Worm (Caenorhabditis elegans) whole organism, L1 larva: Measurements from ENCODE around the gene R02D5.7.
A peak's percentile ranks its signal among the peaks of the same experiment; 100 is the strongest.

Experiments
- C04F5.9 ChIP-seq: sonication (generic microtip); optimal IDR thresholded peaks from 2 replicates; lab custom pipeline; 2016; ENCODE audit warnings: missing genetic modification characterization, missing compliant biosample characterization
- C16A3.4 ChIP-seq: fragments of 150-350 bp; optimal IDR thresholded peaks from 2 replicates; lab custom pipeline; 2014; ENCODE audit warnings: missing biosample characterization, missing genetic modification characterization
- aly-2 ChIP-seq: fragments of 150-350 bp; optimal IDR thresholded peaks from 2 replicates; lab custom pipeline; 2014; ENCODE audit warnings: missing biosample characterization, missing genetic modification characterization
- ama-1 ChIP-seq: fragments of 150-350 bp; optimal IDR thresholded peaks from 2 replicates; lab custom pipeline; 2014
- blmp-1 ChIP-seq: fragments of 150-350 bp; optimal IDR thresholded peaks from 2 replicates; lab custom pipeline; 2014; ENCODE audit warnings: missing biosample characterization, missing genetic modification characterization
- ceh-63 ChIP-seq: fragments of 200-800 bp; sonication (Bioruptor generic); optimal IDR thresholded peaks from 2 replicates; lab custom pipeline; 2018; ENCODE audit warnings: mild to moderate bottlenecking, missing genetic modification characterization, missing compliant biosample characterization
- ceh-8 ChIP-seq: fragments of 200-800 bp; sonication (Bioruptor generic); optimal IDR thresholded peaks from 2 replicates; lab custom pipeline; 2018; ENCODE audit warnings: mild to moderate bottlenecking, missing genetic modification characterization, moderate library complexity, missing compliant biosample characterization
- ceh-82 ChIP-seq, 3 experiments: fragments of 150-350 bp in 1 of 3; sonication (generic microtip) in 2 of 3; optimal IDR thresholded peaks; 2 replicates each; lab custom pipeline; 2014 to 2017; ENCODE audit warnings: missing biosample characterization in 3 of 3, missing genetic modification characterization in 3 of 3
- ceh-88 ChIP-seq: fragments of 200-800 bp; sonication (Bioruptor generic); IDR thresholded peaks from 2 replicates; pipeline ENCODE4 v1.3.6; 2022; ENCODE audit warnings: missing genetic modification characterization, missing compliant biosample characterization
- ces-1 ChIP-seq: fragments of 150-350 bp; optimal IDR thresholded peaks from 2 replicates; lab custom pipeline; 2014; ENCODE audit warnings: missing biosample characterization, missing genetic modification reagents, missing genetic modification characterization
- dpl-1 ChIP-seq, 3 experiments: fragments of 150-350 bp in 2 of 3; sonication (generic microtip) in 1 of 3; optimal IDR thresholded peaks; 2 replicates each; lab custom pipeline; 2014 to 2017; ENCODE audit warnings: missing biosample characterization in 3 of 3, missing genetic modification characterization in 3 of 3, missing genetic modification reagents in 3 of 3
- efl-1 ChIP-seq, 4 experiments: fragments of 150-350 bp; optimal IDR thresholded peaks in 3 of 4; peaks in 1 of 4; 1 replicate in 1 of 4; 2 replicates in 3 of 4; lab custom pipeline; 2014; ENCODE audit warnings: missing biosample characterization in 2 of 4, missing genetic modification characterization in 2 of 4, missing genetic modification reagents in 2 of 4
- egl-27 ChIP-seq, 2 experiments: fragments of 150-350 bp in 1 of 2; sonication (generic microtip); optimal IDR thresholded peaks; 3 replicates each; lab custom pipeline; 2017 to 2018; ENCODE audit warnings: missing biosample characterization in 2 of 2, missing genetic modification characterization in 2 of 2, missing genetic modification reagents in 2 of 2
- elt-2 ChIP-seq: sonication (generic microtip); optimal IDR thresholded peaks from 2 replicates; lab custom pipeline; 2016; ENCODE audit warnings: missing genetic modification characterization, mild to moderate bottlenecking, inconsistent platforms, missing compliant biosample characterization, missing genetic modification reagents
- ets-5 ChIP-seq: fragments of 200-800 bp; sonication (Bioruptor generic); IDR thresholded peaks from 2 replicates; pipeline ENCODE4 v1.3.6; 2022; ENCODE audit warnings: missing genetic modification characterization, missing compliant biosample characterization
- fkh-10 ChIP-seq: sonication (generic microtip); optimal IDR thresholded peaks from 2 replicates; lab custom pipeline; 2017; ENCODE audit warnings: missing biosample characterization, missing genetic modification reagents, missing genetic modification characterization
- fkh-8 ChIP-seq: sonication (generic microtip); optimal IDR thresholded peaks from 2 replicates; lab custom pipeline; 2016; ENCODE audit warnings: mild to moderate bottlenecking, missing genetic modification characterization, missing compliant biosample characterization
- hlh-4 ChIP-seq: sonication (generic microtip); optimal IDR thresholded peaks from 2 replicates; lab custom pipeline; 2016; ENCODE audit warnings: mild to moderate bottlenecking, missing genetic modification characterization, missing compliant biosample characterization
- hpl-2 ChIP-seq: fragments of 150-350 bp; optimal IDR thresholded peaks from 2 replicates; lab custom pipeline; 2014; ENCODE audit warnings: missing biosample characterization, missing genetic modification reagents, missing genetic modification characterization
- lin-13 ChIP-seq: fragments of 150-350 bp; optimal IDR thresholded peaks from 2 replicates; lab custom pipeline; 2014; ENCODE audit warnings: missing biosample characterization, missing genetic modification reagents, missing genetic modification characterization
- lin-14 ChIP-seq: fragments of 200-800 bp; sonication (Bioruptor generic); optimal IDR thresholded peaks from 2 replicates; lab custom pipeline; 2018; ENCODE audit warnings: mild to moderate bottlenecking, missing genetic modification characterization, moderate library complexity, missing compliant biosample characterization
- lin-35 ChIP-seq, 2 experiments: fragments of 150-350 bp; optimal IDR thresholded peaks; 2 replicates each; lab custom pipeline; 2014; ENCODE audit warnings: missing biosample characterization in 2 of 2, missing genetic modification characterization in 2 of 2, missing genetic modification reagents in 2 of 2
- lin-39 ChIP-seq: fragments of 150-350 bp; optimal IDR thresholded peaks from 2 replicates; lab custom pipeline; 2014; ENCODE audit warnings: missing biosample characterization, missing genetic modification reagents, missing genetic modification characterization
- lir-3 ChIP-seq: sonication (generic microtip); optimal IDR thresholded peaks from 2 replicates; lab custom pipeline; 2016; ENCODE audit warnings: mild to moderate bottlenecking, missing genetic modification characterization, moderate library complexity, missing compliant biosample characterization; ENCODE audit not compliant: poor library complexity
- mep-1 ChIP-seq: fragments of 150-350 bp; optimal IDR thresholded peaks from 2 replicates; lab custom pipeline; 2014; ENCODE audit warnings: missing biosample characterization, missing genetic modification characterization
- nhr-11 ChIP-seq: fragments of 150-350 bp; optimal IDR thresholded peaks from 2 replicates; lab custom pipeline; 2014; ENCODE audit warnings: missing biosample characterization, missing genetic modification characterization
- nhr-19 ChIP-seq: fragments of 200-800 bp; sonication (Bioruptor generic); conservative IDR thresholded peaks from 2 replicates; pipeline ENCODE4 v1.3.6; 2022; ENCODE audit warnings: missing genetic modification characterization, missing compliant biosample characterization
- nhr-20 ChIP-seq: sonication (generic microtip); optimal IDR thresholded peaks from 2 replicates; lab custom pipeline; 2016; ENCODE audit warnings: mild to moderate bottlenecking, missing genetic modification characterization, missing compliant biosample characterization
- nhr-47 ChIP-seq: sonication (generic microtip); optimal IDR thresholded peaks from 2 replicates; lab custom pipeline; 2016; ENCODE audit warnings: mild to moderate bottlenecking, missing genetic modification characterization, moderate library complexity, missing compliant biosample characterization
- nhr-71 ChIP-seq: sonication (generic microtip); optimal IDR thresholded peaks from 2 replicates; lab custom pipeline; 2016; ENCODE audit warnings: mild to moderate bottlenecking, missing genetic modification characterization, moderate library complexity, missing compliant biosample characterization
- nhr-76 ChIP-seq: sonication (generic microtip); optimal IDR thresholded peaks from 2 replicates; lab custom pipeline; 2017; ENCODE audit warnings: missing biosample characterization, missing genetic modification characterization
- nhr-77 ChIP-seq: fragments of 150-350 bp; optimal IDR thresholded peaks from 2 replicates; lab custom pipeline; 2014; ENCODE audit warnings: missing biosample characterization, missing genetic modification characterization
- nhr-85 ChIP-seq: sonication (generic microtip); peaks from one replicate; lab custom pipeline; 2016; ENCODE audit warnings: missing genetic modification characterization, inconsistent platforms, missing compliant biosample characterization
- nhr-90 ChIP-seq: sonication (generic microtip); optimal IDR thresholded peaks from 2 replicates; lab custom pipeline; 2016; ENCODE audit warnings: mild to moderate bottlenecking, missing genetic modification characterization, missing compliant biosample characterization; ENCODE audit not compliant: poor library complexity
- rnt-1 ChIP-seq: sonication (generic microtip); optimal IDR thresholded peaks from 2 replicates; lab custom pipeline; 2016; ENCODE audit warnings: mild to moderate bottlenecking, missing genetic modification characterization, moderate library complexity, missing compliant biosample characterization
- skn-1 ChIP-seq: fragments of 150-350 bp; optimal IDR thresholded peaks from 2 replicates; lab custom pipeline; 2014; ENCODE audit warnings: missing biosample characterization, missing genetic modification characterization
- snpc-4 ChIP-seq: fragments of 150-350 bp; optimal IDR thresholded peaks from 2 replicates; lab custom pipeline; 2014; ENCODE audit warnings: missing biosample characterization, missing genetic modification characterization
- snu-23 ChIP-seq: sonication (generic microtip); optimal IDR thresholded peaks from 2 replicates; lab custom pipeline; 2016; ENCODE audit warnings: missing genetic modification characterization, missing compliant biosample characterization
- unc-130 ChIP-seq: fragments of 150-350 bp; optimal IDR thresholded peaks from 2 replicates; lab custom pipeline; 2017; ENCODE audit warnings: missing biosample characterization, missing genetic modification characterization, inconsistent platforms
- unc-30 ChIP-seq: sonication (generic microtip); optimal IDR thresholded peaks from 2 replicates; lab custom pipeline; 2017; ENCODE audit warnings: missing biosample characterization, missing genetic modification characterization
- unc-62 ChIP-seq: fragments of 150-350 bp; optimal IDR thresholded peaks from 2 replicates; lab custom pipeline; 2014; ENCODE audit warnings: missing biosample characterization, missing genetic modification reagents, missing genetic modification characterization
- unc-86 ChIP-seq: sonication (generic microtip); optimal IDR thresholded peaks from 2 replicates; lab custom pipeline; 2016; ENCODE audit warnings: missing genetic modification characterization, missing compliant biosample characterization
- xbp-1 ChIP-seq: sonication (generic microtip); optimal IDR thresholded peaks from 2 replicates; lab custom pipeline; 2016; ENCODE audit warnings: missing genetic modification characterization, missing compliant biosample characterization
- zip-4 ChIP-seq: fragments of 200-800 bp; sonication (Bioruptor generic); optimal IDR thresholded peaks from 2 replicates; lab custom pipeline; 2018; ENCODE audit warnings: mild to moderate bottlenecking, missing genetic modification characterization, moderate library complexity, missing compliant biosample characterization
- ztf-11 ChIP-seq, 2 experiments: sonication (generic microtip); optimal IDR thresholded peaks; 2 replicates each; lab custom pipeline; 2016 to 2017; ENCODE audit warnings: missing genetic modification characterization in 2 of 2, missing biosample characterization in 1 of 2, missing compliant biosample characterization in 1 of 2

R02D5.7 gene

DNA sequence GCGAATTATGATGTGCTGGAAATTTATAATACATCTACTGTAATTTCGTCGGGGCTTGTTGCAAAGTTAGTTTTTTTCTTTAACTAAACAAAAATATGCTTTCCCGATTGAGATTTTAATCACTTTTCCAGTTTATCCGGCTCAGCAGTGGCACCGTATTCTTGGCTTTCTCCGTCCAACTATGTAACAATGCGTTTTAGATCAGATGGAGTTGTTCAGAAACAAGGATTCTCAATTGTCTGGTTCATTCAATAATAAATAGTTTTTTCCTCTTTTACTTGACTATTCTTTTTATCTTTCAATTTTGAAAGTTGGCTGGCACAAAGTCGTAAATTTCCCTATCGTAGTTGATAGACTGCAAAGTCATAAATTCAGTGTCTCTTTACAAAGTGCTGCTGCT lies 7.2 kb downstream of the R02D5.7 start, which contains the start of gene clec-56:
Gene clec-56, plus strand, starts transcription at position 301 of the 400 bp plus-strand sequence.
- TF ChIP-seq C04F5.9 (tag; lab: Kevin White, UChicago) (no peak), ceh-82 (tag; optimal IDR thresholded peaks at IDR 0.05; lab: Kevin White, UChicago) (no peak), C16A3.4 (no peak), snu-23 (GFP tag; lab: Kevin White, UChicago) (no peak), blmp-1 (tag; lab: Kevin White, UChicago) (no peak), lin-13 (GFP tag; lab: Kevin White, UChicago) (no peak), hpl-2 (no peak), xbp-1 (tag; lab: Kevin White, UChicago) (no peak), nhr-76 (no peak), lin-39 (tag; lab: Kevin White, UChicago) (no peak), nhr-20 (no peak), fkh-10 (GFP tag; lab: Kevin White, UChicago) (no peak), ama-1 (no peak), ets-5 (GFP tag; lab: Robert Waterston, UW) (no peak), unc-86 (no peak), ces-1 (GFP tag; lab: Kevin White, UChicago) (no peak), unc-30 (tag; lab: Kevin White, UChicago) (no peak), ceh-88 (GFP tag; lab: Robert Waterston, UW) (no peak)

DNA sequence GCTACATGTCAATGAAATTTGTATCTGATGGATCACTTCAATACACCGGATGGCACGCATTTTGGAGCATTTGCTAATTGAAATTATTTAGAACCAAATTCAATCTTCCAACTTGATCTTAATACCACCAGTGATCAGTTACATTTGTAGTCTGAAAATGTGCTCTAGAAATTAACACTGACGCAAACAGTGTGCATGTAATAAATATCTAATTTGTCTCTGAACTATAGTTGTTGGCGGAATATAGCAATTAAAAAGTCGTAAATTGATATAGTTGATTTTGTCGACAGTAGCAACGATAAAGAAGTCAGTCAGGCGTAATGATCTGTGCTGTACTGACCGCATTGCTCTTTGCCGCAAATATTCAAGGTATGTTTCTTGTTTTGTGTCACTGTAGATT lies 9.1 kb downstream of the R02D5.7 start, which contains the start of gene clec-227:
Gene clec-227, plus strand, starts transcription at position 301 of the 400 bp plus-strand sequence.
- TF ChIP-seq efl-1 (optimal IDR thresholded peaks at IDR 0.05; lab: Kevin White, UChicago) (no peak), efl-1 (GFP tag; optimal IDR thresholded peaks at IDR 0.05 in 1 of 2; lab: Kevin White, UChicago) (peak in 1 of 2 experiments; percentile 85), lir-3 (no peak)

DNA sequence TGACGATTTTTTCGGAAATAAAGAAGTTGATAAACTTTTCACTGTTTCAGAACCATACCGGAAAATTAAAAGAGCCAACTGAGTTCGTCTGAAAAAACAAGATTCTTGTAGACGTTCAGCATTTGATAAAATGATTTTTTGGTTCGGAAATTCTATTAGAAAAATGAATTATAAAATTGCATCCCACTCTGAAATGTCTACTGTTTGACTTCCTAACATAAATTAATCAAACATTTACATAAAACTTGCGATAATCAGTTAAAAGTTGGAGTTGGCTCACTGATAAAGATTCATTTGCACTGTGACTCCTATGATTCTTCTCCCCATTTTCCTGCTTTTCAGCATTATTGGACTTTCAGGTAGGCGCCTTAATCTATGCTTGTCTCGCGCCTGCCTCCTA lies 12.4 kb downstream of the R02D5.7 start, which contains the start of gene clec-57:
Gene clec-57, plus strand, starts transcription at position 301 of the 400 bp plus-strand sequence.
- TF ChIP-seq lin-39 (tag; lab: Kevin White, UChicago) = no peak
- TF ChIP-seq nhr-11 = no peak
- TF ChIP-seq zip-4 (GFP tag; lab: Kevin White, UChicago) = no peak
- no peak for TF ChIP-seq snpc-4 (tag; lab: Kevin White, UChicago)
- no peak for TF ChIP-seq ceh-63 (GFP tag; lab: Kevin White, UChicago)
- TF ChIP-seq aly-2 = no peak
- TF ChIP-seq hpl-2 = no peak
- no peak for TF ChIP-seq mep-1 (tag; lab: Kevin White, UChicago)
- TF ChIP-seq ztf-11 (tag; optimal IDR thresholded peaks at IDR 0.05; lab: Kevin White, UChicago) = no peak
- no peak for TF ChIP-seq skn-1

DNA sequence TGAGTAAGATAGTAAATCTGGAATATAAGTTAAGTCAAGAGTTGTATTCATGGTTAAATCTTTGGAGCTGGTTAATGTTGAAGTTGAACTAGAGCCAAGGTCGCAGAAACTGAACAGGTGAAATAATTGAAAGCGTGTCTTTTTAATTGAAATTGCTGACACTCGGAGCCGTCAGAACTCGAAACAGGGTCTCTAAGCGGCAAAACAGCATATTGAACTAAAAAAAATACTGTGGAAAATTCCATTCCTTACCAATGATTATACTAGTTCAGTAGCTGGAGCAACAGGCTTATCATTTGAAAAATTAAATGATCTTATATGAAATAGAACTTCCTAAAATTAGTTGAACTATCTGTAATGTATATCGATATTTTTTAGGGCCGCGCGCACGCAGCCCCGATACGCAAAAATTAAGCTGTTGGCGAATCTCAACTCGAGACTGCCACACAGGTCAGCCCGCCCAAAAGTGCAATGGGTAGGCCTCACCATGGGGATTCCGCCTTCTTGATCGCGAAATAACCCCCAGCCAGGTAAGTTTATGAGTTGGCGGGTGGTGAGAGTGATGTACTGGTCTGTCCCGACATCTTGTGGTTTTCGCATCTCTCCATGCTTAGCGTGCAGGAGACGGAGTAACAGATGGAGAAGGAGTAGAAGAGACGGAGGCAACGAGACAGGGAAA lies 13.0 kb downstream of the R02D5.7 start, which contains the start of gene srz-97:
Gene srz-97, minus strand, starts transcription at position 51 of the 679 bp plus-strand sequence.
- TF ChIP-seq nhr-20 = peak; percentile 69
- peak in 1 of 3 experiments; percentile 27 for TF ChIP-seq dpl-1 (GFP tag; optimal IDR thresholded peaks at IDR 0.05; lab: Kevin White, UChicago)
- peak; percentile 17 for TF ChIP-seq hpl-2
- peak; percentile 73 for TF ChIP-seq nhr-71
- TF ChIP-seq nhr-19 (GFP tag; lab: Robert Waterston, UW) = peak; percentile 76
- peak; percentile 4 for TF ChIP-seq mep-1 (tag; lab: Kevin White, UChicago)
- TF ChIP-seq snpc-4 (tag; lab: Kevin White, UChicago) = peak; percentile 97
- TF ChIP-seq nhr-85 (tag; lab: Kevin White, UChicago) = peak; percentile 90
- peak; percentile 66 for TF ChIP-seq snu-23 (GFP tag; lab: Kevin White, UChicago)
- TF ChIP-seq lin-35 (GFP tag; optimal IDR thresholded peaks at IDR 0.05; lab: Kevin White, UChicago) = peak in 1 of 2 experiments; percentile 38
- peak; percentile 43 for TF ChIP-seq rnt-1 (tag; lab: Kevin White, UChicago)
- TF ChIP-seq nhr-47 (tag; lab: Kevin White, UChicago) = peak; percentile 73
- no peak for TF ChIP-seq ceh-8
- peak in 1 of 3 experiments; percentile 16 for TF ChIP-seq ceh-82 (tag; optimal IDR thresholded peaks at IDR 0.05; lab: Kevin White, UChicago)
- TF ChIP-seq hlh-4 (tag; lab: Kevin White, UChicago) = peak; percentile 4
- TF ChIP-seq unc-130 (tag; lab: Kevin White, UChicago) = no peak
- peak; percentile 42 for TF ChIP-seq lin-14 (GFP tag; lab: Kevin White, UChicago)
- TF ChIP-seq unc-62 = no peak
- no peak for TF ChIP-seq egl-27 (tag; optimal IDR thresholded peaks at IDR 0.05; lab: Kevin White, UChicago)
- peak; percentile 84 for TF ChIP-seq nhr-90 (tag; lab: Kevin White, UChicago)
- no peak for TF ChIP-seq fkh-8 (tag; lab: Kevin White, UChicago)
- TF ChIP-seq ztf-11 (tag; optimal IDR thresholded peaks at IDR 0.05; lab: Kevin White, UChicago) = no peak
- peak; percentile 41 to 60 for TF ChIP-seq efl-1 (optimal IDR thresholded peaks at IDR 0.05; lab: Kevin White, UChicago)
- TF ChIP-seq efl-1 (GFP tag; optimal IDR thresholded peaks at IDR 0.05 in 1 of 2; lab: Kevin White, UChicago) = peak in 1 of 2 experiments; percentile 77
- TF ChIP-seq nhr-77 (tag; lab: Kevin White, UChicago) = peak; percentile 6
- TF ChIP-seq elt-2 (tag; lab: Kevin White, UChicago) = peak; percentile 65
